Worm (Caenorhabditis elegans) whole organism, L1 larva: ENCODE measurements around the gene F26F2.13.
"Not testable (repeated sequence)": the region's sequence is repeated elsewhere in the genome, so short reads cannot be mapped to it uniquely, and the experiment has no call there.

Experiments
- C34B4.2 ChIP-seq: sonication (generic microtip); optimal IDR thresholded peaks from 2 replicates; lab custom pipeline; 2017; ENCODE audit warnings: mild to moderate bottlenecking, missing genetic modification characterization, missing compliant biosample characterization
- F16B12.6 ChIP-seq: fragments of 150-350 bp; optimal IDR thresholded peaks from 2 replicates; lab custom pipeline; 2014; ENCODE audit warnings: missing biosample characterization, missing genetic modification characterization
- blmp-1 ChIP-seq: fragments of 150-350 bp; optimal IDR thresholded peaks from 2 replicates; lab custom pipeline; 2014; ENCODE audit warnings: missing biosample characterization, missing genetic modification characterization
- ceh-63 ChIP-seq: fragments of 200-800 bp; sonication (Bioruptor generic); optimal IDR thresholded peaks from 2 replicates; lab custom pipeline; 2018; ENCODE audit warnings: mild to moderate bottlenecking, missing genetic modification characterization, missing compliant biosample characterization
- dpl-1 ChIP-seq, 3 experiments: fragments of 150-350 bp in 2 of 3; sonication (generic microtip) in 1 of 3; optimal IDR thresholded peaks; 2 replicates each; lab custom pipeline; 2014 to 2017; ENCODE audit warnings: missing biosample characterization in 3 of 3, missing genetic modification characterization in 3 of 3, missing genetic modification reagents in 3 of 3
- dsc-1 ChIP-seq: sonication (generic microtip); optimal IDR thresholded peaks from 2 replicates; lab custom pipeline; 2016; ENCODE audit warnings: mild to moderate bottlenecking, missing genetic modification characterization, missing compliant biosample characterization
- efl-1 ChIP-seq, 4 experiments: fragments of 150-350 bp; optimal IDR thresholded peaks in 3 of 4; peaks in 1 of 4; 1 replicate in 1 of 4; 2 replicates in 3 of 4; lab custom pipeline; 2014; ENCODE audit warnings: missing biosample characterization in 2 of 4, missing genetic modification characterization in 2 of 4, missing genetic modification reagents in 2 of 4
- egl-13 ChIP-seq: sonication (generic microtip); optimal IDR thresholded peaks from 2 replicates; lab custom pipeline; 2016; ENCODE audit warnings: missing genotype, missing genetic modification reagents, missing genetic modification characterization, missing compliant biosample characterization
- elt-2 ChIP-seq: sonication (generic microtip); optimal IDR thresholded peaks from 2 replicates; lab custom pipeline; 2016; ENCODE audit warnings: missing genetic modification characterization, mild to moderate bottlenecking, inconsistent platforms, missing compliant biosample characterization, missing genetic modification reagents
- elt-3 ChIP-seq, 6 experiments: fragments of 150-350 bp in 1 of 6; sonication (generic microtip); optimal IDR thresholded peaks; 2 replicates each; lab custom pipeline; 2017 to 2018; ENCODE audit warnings: missing biosample characterization in 6 of 6, missing genetic modification characterization in 6 of 6, inconsistent platforms in 1 of 6
- fkh-10 ChIP-seq: sonication (generic microtip); optimal IDR thresholded peaks from 2 replicates; lab custom pipeline; 2017; ENCODE audit warnings: missing biosample characterization, missing genetic modification reagents, missing genetic modification characterization
- fos-1 ChIP-seq: fragments of 150-350 bp; optimal IDR thresholded peaks from 2 replicates; lab custom pipeline; 2014; ENCODE audit warnings: missing biosample characterization, missing genetic modification characterization
- irx-1 ChIP-seq: sonication (generic microtip); optimal IDR thresholded peaks from 2 replicates; lab custom pipeline; 2016; ENCODE audit warnings: missing genetic modification characterization, missing compliant biosample characterization
- jun-1 ChIP-seq: fragments of 150-350 bp; optimal IDR thresholded peaks from 2 replicates; lab custom pipeline; 2014; ENCODE audit warnings: missing biosample characterization, missing genetic modification reagents, missing genetic modification characterization
- lin-14 ChIP-seq: fragments of 200-800 bp; sonication (Bioruptor generic); optimal IDR thresholded peaks from 2 replicates; lab custom pipeline; 2018; ENCODE audit warnings: mild to moderate bottlenecking, missing genetic modification characterization, moderate library complexity, missing compliant biosample characterization
- lin-15B ChIP-seq: fragments of 150-350 bp; sonication (generic microtip); optimal IDR thresholded peaks from 3 replicates; lab custom pipeline; 2014; ENCODE audit warnings: missing biosample characterization, missing genetic modification characterization
- lsy-2 ChIP-seq, 2 experiments: fragments of 150-350 bp; optimal IDR thresholded peaks; 2 replicates each; lab custom pipeline; 2014; ENCODE audit warnings: missing biosample characterization in 2 of 2, missing genetic modification characterization in 2 of 2
- mab-9 ChIP-seq: fragments of 200-800 bp; sonication (Bioruptor generic); IDR thresholded peaks from 2 replicates; pipeline ENCODE4 v1.3.6; 2022; ENCODE audit warnings: missing genetic modification reagents, missing genetic modification characterization, missing compliant biosample characterization
- mep-1 ChIP-seq: fragments of 150-350 bp; optimal IDR thresholded peaks from 2 replicates; lab custom pipeline; 2014; ENCODE audit warnings: missing biosample characterization, missing genetic modification characterization
- nhr-19 ChIP-seq: fragments of 200-800 bp; sonication (Bioruptor generic); conservative IDR thresholded peaks from 2 replicates; pipeline ENCODE4 v1.3.6; 2022; ENCODE audit warnings: missing genetic modification characterization, missing compliant biosample characterization
- nhr-20 ChIP-seq: sonication (generic microtip); optimal IDR thresholded peaks from 2 replicates; lab custom pipeline; 2016; ENCODE audit warnings: mild to moderate bottlenecking, missing genetic modification characterization, missing compliant biosample characterization
- nhr-237 ChIP-seq: fragments of 150-350 bp; optimal IDR thresholded peaks from 2 replicates; lab custom pipeline; 2014; ENCODE audit warnings: missing biosample characterization, missing genetic modification characterization
- nhr-76 ChIP-seq: sonication (generic microtip); optimal IDR thresholded peaks from 2 replicates; lab custom pipeline; 2017; ENCODE audit warnings: missing biosample characterization, missing genetic modification characterization
- nhr-84 ChIP-seq: sonication (generic microtip); optimal IDR thresholded peaks from 2 replicates; lab custom pipeline; 2017; ENCODE audit warnings: missing biosample characterization, missing genetic modification characterization
- nhr-85 ChIP-seq: sonication (generic microtip); peaks from one replicate; lab custom pipeline; 2016; ENCODE audit warnings: missing genetic modification characterization, inconsistent platforms, missing compliant biosample characterization
- nhr-90 ChIP-seq: sonication (generic microtip); optimal IDR thresholded peaks from 2 replicates; lab custom pipeline; 2016; ENCODE audit warnings: mild to moderate bottlenecking, missing genetic modification characterization, missing compliant biosample characterization; ENCODE audit not compliant: poor library complexity
- pag-3 ChIP-seq: sonication (generic microtip); optimal IDR thresholded peaks from 2 replicates; lab custom pipeline; 2017; ENCODE audit warnings: missing genetic modification characterization, mild to moderate bottlenecking, missing compliant biosample characterization, antibody characterized with exemption, borderline replicate concordance; ENCODE audit not compliant: insufficient read depth
- pqm-1 ChIP-seq: sonication (generic microtip); optimal IDR thresholded peaks from 3 replicates; lab custom pipeline; 2017; ENCODE audit warnings: missing biosample characterization, missing genetic modification characterization
- rnt-1 ChIP-seq: sonication (generic microtip); optimal IDR thresholded peaks from 2 replicates; lab custom pipeline; 2016; ENCODE audit warnings: mild to moderate bottlenecking, missing genetic modification characterization, moderate library complexity, missing compliant biosample characterization
- skn-1 ChIP-seq: fragments of 150-350 bp; optimal IDR thresholded peaks from 2 replicates; lab custom pipeline; 2014; ENCODE audit warnings: missing biosample characterization, missing genetic modification characterization
- tlp-1 ChIP-seq: fragments of 150-350 bp; optimal IDR thresholded peaks from 2 replicates; lab custom pipeline; 2014; ENCODE audit warnings: missing biosample characterization, missing genetic modification characterization
- unc-130 ChIP-seq: fragments of 150-350 bp; optimal IDR thresholded peaks from 2 replicates; lab custom pipeline; 2017; ENCODE audit warnings: missing biosample characterization, missing genetic modification characterization, inconsistent platforms
- zip-4 ChIP-seq: fragments of 200-800 bp; sonication (Bioruptor generic); optimal IDR thresholded peaks from 2 replicates; lab custom pipeline; 2018; ENCODE audit warnings: mild to moderate bottlenecking, missing genetic modification characterization, moderate library complexity, missing compliant biosample characterization

The F26F2.13 gene

ce11 chrV:20564054-20564453 lies at the start of gene F26F2.13:
Gene F26F2.13 (plus strand): TSS chrV:20564354.
- not testable (repeated sequence) for TF ChIP-seq fkh-10; mep-1 (tag; lab: Kevin White, UChicago); tlp-1 (tag; lab: Kevin White, UChicago)

DNA sequence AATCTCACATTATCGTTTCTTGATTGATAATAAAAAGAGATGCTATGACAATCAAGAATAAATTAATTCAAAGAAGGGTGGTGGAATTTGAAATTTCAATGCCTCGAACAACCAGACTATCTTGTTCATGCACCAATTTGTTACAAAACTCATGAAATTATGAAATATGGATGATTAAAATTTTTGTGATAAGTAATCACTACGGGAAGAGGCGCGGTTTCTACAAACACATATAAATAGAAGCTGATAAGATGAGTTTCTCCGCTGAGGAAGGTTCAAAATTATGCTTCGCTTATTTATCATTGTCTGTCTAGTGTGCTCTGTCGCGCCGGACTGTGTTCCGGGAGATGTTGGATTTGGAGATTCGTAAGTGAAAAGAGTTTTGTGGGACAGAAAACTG lies 49.7 kb upstream of the F26F2.13 start:
- peak; percentile 6 for TF ChIP-seq elt-2 (tag; lab: Kevin White, UChicago)
- no peak for TF ChIP-seq ceh-63
- TF ChIP-seq, all 84 proteins: peak for 1

DNA sequence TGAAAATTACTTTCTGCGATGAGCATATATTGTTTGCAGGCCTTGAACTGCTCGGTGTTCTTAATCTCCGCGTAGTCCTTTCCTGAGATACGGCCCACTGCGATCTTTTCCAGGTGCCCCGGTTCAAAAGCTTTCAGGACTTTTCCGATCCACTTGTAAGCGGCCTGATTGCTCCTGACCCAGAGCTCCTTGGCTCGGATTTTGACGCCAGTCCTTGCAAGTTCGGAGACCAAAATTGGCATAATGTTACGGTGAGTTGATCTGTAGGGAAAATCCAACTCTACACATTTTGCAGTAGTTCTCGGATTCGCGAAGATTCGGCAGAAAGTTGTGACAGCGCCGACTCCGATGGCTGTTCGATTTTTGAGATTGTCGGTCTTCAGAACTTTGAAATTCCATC lies 47.1 kb upstream of the F26F2.13 start:
- TF ChIP-seq mab-9, result no peak
- peak; percentile 37 for TF ChIP-seq nhr-85 (tag; lab: Kevin White, UChicago)

ce11 chrV:20518927-20519326 lies 45.2 kb upstream of the F26F2.13 start, which contains the start of gene Y38H6C.25:
Gene Y38H6C.25 (plus strand): TSS chrV:20519227.
- no peak for TF ChIP-seq lin-14 (GFP tag; lab: Kevin White, UChicago)
- no peak for TF ChIP-seq rnt-1 (tag; lab: Kevin White, UChicago)
- TF ChIP-seq lsy-2 (tag; optimal IDR thresholded peaks at IDR 0.05; lab: Kevin White, UChicago), result no peak
- no peak for TF ChIP-seq elt-2 (tag; lab: Kevin White, UChicago)
- TF ChIP-seq fos-1, result no peak
- TF ChIP-seq pag-3 (tag; lab: Kevin White, UChicago), result no peak
- no peak for TF ChIP-seq nhr-84 (tag; lab: Kevin White, UChicago)
- no peak for TF ChIP-seq egl-13 (tag; lab: Kevin White, UChicago)
- no peak for TF ChIP-seq blmp-1 (tag; lab: Kevin White, UChicago)
- no peak for TF ChIP-seq nhr-90 (tag; lab: Kevin White, UChicago)
- no peak for TF ChIP-seq nhr-237
- TF ChIP-seq lin-15B (tag; lab: Kevin White, UChicago), result no peak
- TF ChIP-seq unc-130 (tag; lab: Kevin White, UChicago), result no peak

DNA sequence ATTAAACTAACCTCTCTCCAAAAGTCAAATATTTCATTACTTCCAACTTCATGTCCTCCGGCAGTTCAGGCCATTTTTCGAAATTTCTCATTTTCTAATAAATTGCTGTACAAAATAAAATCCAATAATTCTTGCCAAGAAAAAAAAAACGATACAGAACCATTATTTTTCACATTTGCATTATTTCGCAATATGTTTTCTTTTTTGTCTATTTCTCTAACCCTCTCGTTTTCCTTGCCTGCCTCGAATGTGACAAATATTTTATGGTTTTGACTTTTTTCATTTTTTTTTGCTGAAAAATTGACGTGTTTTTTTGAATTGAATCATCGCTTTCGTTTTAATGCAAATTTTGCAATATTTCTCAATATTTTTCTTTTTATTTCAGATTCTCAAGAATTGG lies 41.9 kb upstream of the F26F2.13 start, which contains the start of the genes Y38H6C.9 and fbxa-150:
Y38H6C.9 (minus strand) TSS at position 52 of the 400 bp plus-strand sequence.
fbxa-150 (plus strand) TSS at position 380 of the 400 bp plus-strand sequence.
- TF ChIP-seq mep-1 (tag; lab: Kevin White, UChicago) (peak; percentile 45), nhr-85 (tag; lab: Kevin White, UChicago) (no peak), efl-1 (optimal IDR thresholded peaks at IDR 0.05; lab: Kevin White, UChicago) (peak; percentile 1 to 25), efl-1 (GFP tag; optimal IDR thresholded peaks at IDR 0.05 in 1 of 2; lab: Kevin White, UChicago) (peak in 1 of 2 experiments; percentile 8), skn-1 (tag; lab: Kevin White, UChicago) (peak; percentile 8), nhr-19 (GFP tag; lab: Robert Waterston, UW) (no peak), zip-4 (peak; percentile 95), ceh-63 (no peak), dpl-1 (GFP tag; optimal IDR thresholded peaks at IDR 0.05; lab: Kevin White, UChicago) (peak in 1 of 3 experiments; percentile 19)

DNA sequence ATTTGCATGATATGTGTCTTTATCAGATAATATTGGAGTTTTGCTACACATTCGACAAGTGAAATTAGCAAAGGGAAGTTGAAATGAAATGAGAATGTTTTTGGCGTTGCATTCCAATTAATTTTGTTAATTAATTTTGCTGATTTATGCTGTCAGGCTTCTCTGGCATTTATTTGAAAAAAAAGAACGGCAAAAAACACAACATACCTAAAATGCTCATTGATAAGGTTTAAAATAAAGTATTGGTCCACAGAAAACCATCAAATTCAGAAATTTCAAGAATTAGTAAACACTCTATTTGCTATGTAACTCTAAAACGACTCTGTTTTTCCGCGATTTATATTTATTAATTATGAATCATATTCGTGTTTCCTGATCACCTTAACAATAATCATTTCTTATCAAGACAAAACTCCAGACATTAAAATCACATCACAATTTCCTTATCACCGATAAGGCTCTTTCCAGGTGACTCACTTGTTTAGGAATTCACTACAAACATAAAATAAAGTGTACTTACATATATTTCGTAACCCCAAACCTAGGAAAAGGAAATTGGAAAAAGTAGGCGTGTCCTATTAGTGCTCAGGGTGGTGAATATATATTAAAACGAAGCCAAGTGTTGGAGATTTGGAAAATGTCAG lies 38.2 kb upstream of the F26F2.13 start, which contains the start of the genes srh-166 and Y38H6C.24:
srh-166 (minus strand) TSS at position 51 of the 644 bp plus-strand sequence.
Y38H6C.24 (plus strand) TSS at position 620 of the 644 bp plus-strand sequence.
- peak; percentile 23 for TF ChIP-seq nhr-20 (tag; lab: Kevin White, UChicago)
- TF ChIP-seq unc-130 (tag; lab: Kevin White, UChicago), result no peak
- no peak for TF ChIP-seq dsc-1 (tag; lab: Kevin White, UChicago)
- TF ChIP-seq irx-1 (tag; lab: Kevin White, UChicago), result no peak
- TF ChIP-seq pag-3 (tag; lab: Kevin White, UChicago), result no peak
- TF ChIP-seq nhr-76 (tag; lab: Kevin White, UChicago), result no peak
- TF ChIP-seq jun-1 (tag; lab: Kevin White, UChicago), result no peak
- TF ChIP-seq pqm-1 (tag; lab: Kevin White, UChicago), result peak; percentile 86
- no peak for TF ChIP-seq C34B4.2 (tag; lab: Kevin White, UChicago)
- TF ChIP-seq elt-3 (tag; optimal IDR thresholded peaks at IDR 0.05; lab: Kevin White, UChicago), result no peak
- TF ChIP-seq elt-2 (tag; lab: Kevin White, UChicago), result peak; percentile 77
- no peak for TF ChIP-seq efl-1 (optimal IDR thresholded peaks at IDR 0.05; lab: Kevin White, UChicago)
- no peak for TF ChIP-seq efl-1 (GFP tag; optimal IDR thresholded peaks at IDR 0.05 in 1 of 2; lab: Kevin White, UChicago)
- no peak for TF ChIP-seq F16B12.6
